Worm (Caenorhabditis elegans) whole organism, midembryonic: ENCODE results near the gene F10C2.3.

ENCODE experiments used
- cog-1 ChIP-seq: sonication (generic microtip); optimal IDR thresholded peaks from 2 replicates; lab custom pipeline; 2016; ENCODE audit warnings: missing genetic modification characterization, missing compliant biosample characterization
- flt-1 ChIP-seq: fragments of 200-800 bp; sonication (Bioruptor generic); IDR thresholded peaks from 2 replicates; pipeline ENCODE4 v1.3.6; 2022; ENCODE audit warnings: missing genetic modification characterization, missing compliant biosample characterization
- med-1 ChIP-seq: sonication (generic microtip); optimal IDR thresholded peaks from 2 replicates; lab custom pipeline; 2017; ENCODE audit warnings: missing genetic modification characterization, mild to moderate bottlenecking, missing compliant biosample characterization, antibody characterized with exemption, missing genetic modification reagents; ENCODE audit not compliant: insufficient read depth
- tab-1 ChIP-seq: fragments of 200-800 bp; sonication (Bioruptor generic); IDR thresholded peaks from 2 replicates; pipeline ENCODE4 v1.3.6; 2022; ENCODE audit warnings: missing genetic modification characterization, missing compliant biosample characterization
- ztf-29 ChIP-seq: fragments of 200-800 bp; sonication (Bioruptor generic); IDR thresholded peaks from 2 replicates; pipeline ENCODE4 v1.3.6; 2022; ENCODE audit warnings: missing genetic modification reagents, missing genetic modification characterization, missing compliant biosample characterization

- TF ChIP-seq tab-1 (GFP tag; lab: Robert Waterston, UW) (no peak), cog-1 (tag; lab: Kevin White, UChicago) (peak; percentile 53), ztf-29 (GFP tag; lab: Robert Waterston, UW) (no peak), med-1 (no peak), flt-1 (GFP tag; lab: Robert Waterston, UW) (no peak)
These were observed 20.9 kb downstream of the F10C2.3 start, which contains the start of the genes kup-1 and F10C2.4 for ce11 chrV:12040823-12041606.
